Fruit fly (Drosophila melanogaster): ENCODE results near the gene tay.

DNA sequence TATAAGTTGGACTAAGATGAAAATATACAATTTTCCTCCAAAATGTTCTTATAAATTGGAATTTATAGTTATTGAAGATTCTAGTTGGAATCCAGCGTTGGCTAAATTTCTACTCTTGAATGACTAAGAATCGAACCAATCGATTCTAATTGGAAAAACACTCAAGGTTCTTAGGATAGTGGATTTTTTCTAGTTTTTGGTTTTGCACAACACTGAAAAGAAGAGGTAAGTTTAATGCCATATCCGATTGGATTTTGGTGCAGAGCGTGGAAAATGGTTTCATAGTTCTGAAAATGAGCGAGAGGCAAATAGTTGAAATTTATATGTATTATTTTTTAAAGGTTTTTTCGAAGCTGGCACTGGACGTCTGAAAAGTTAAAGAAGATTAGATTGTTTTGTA, 11.5 kb downstream of the tay start:
- TF ChIP-seq kay (GFP tag; ENCODE audit: borderline replicate concordance) (no peak), ovo (GFP tag; optimal IDR thresholded peaks at IDR 0.05) (no peak), CG11617 (GFP tag; optimal IDR thresholded peaks at IDR 0.05) (no peak), toe (GFP tag; optimal IDR thresholded peaks at IDR 0.05) (no peak), Clk (GFP tag; optimal IDR thresholded peaks at IDR 0.05) (no peak), Mnt (GFP tag; optimal IDR thresholded peaks at IDR 0.05) (no peak), Hr96 (GFP tag; optimal IDR thresholded peaks at IDR 0.05) (no peak), CG33017 (tag; optimal IDR thresholded peaks at IDR 0.05) (no peak), CG7101 (tag; optimal IDR thresholded peaks at IDR 0.05) (no peak), bab1 (GFP tag; optimal IDR thresholded peaks at IDR 0.05) (no peak), tj (GFP tag; optimal IDR thresholded peaks at IDR 0.05) (no peak)

Data from whole organism, adult.